Worm (Caenorhabditis elegans) whole organism, early embryonic: ENCODE data around the gene C33H5.1.

Experiments used
- B0310.2 ChIP-seq: sonication (generic microtip); optimal IDR thresholded peaks from 2 replicates; lab custom pipeline; 2016; ENCODE audit warnings: mild to moderate bottlenecking, missing genetic modification characterization, missing compliant biosample characterization
- F13C5.2 ChIP-seq: sonication (generic microtip); optimal IDR thresholded peaks from 2 replicates; lab custom pipeline; 2017; ENCODE audit warnings: mild to moderate bottlenecking, missing genetic modification characterization, inconsistent platforms, missing compliant biosample characterization
- ama-1 ChIP-seq: fragments of 150-350 bp; optimal IDR thresholded peaks from 2 replicates; lab custom pipeline; 2014
- ceh-13 ChIP-seq: fragments of 200-800 bp; sonication (Bioruptor generic); optimal IDR thresholded peaks from 2 replicates; lab custom pipeline; 2018; ENCODE audit warnings: mild to moderate bottlenecking, missing genetic modification characterization, missing compliant biosample characterization
- ets-7 ChIP-seq: sonication (generic microtip); optimal IDR thresholded peaks from 2 replicates; lab custom pipeline; 2016; ENCODE audit warnings: missing genotype, missing genetic modification characterization, missing compliant biosample characterization
- hmbx-1 ChIP-seq: sonication (generic microtip); optimal IDR thresholded peaks from 2 replicates; lab custom pipeline; 2016; ENCODE audit warnings: mild to moderate bottlenecking, missing genetic modification characterization, missing compliant biosample characterization
- hmg-4 ChIP-seq: fragments of 200-800 bp; sonication (Bioruptor generic); optimal IDR thresholded peaks from 2 replicates; lab custom pipeline; 2018; ENCODE audit warnings: mild to moderate bottlenecking, missing genetic modification characterization, missing compliant biosample characterization
- pes-1 ChIP-seq: fragments of 200-800 bp; sonication (Bioruptor generic); IDR thresholded peaks from 2 replicates; pipeline ENCODE4 v1.3.6; 2022; ENCODE audit warnings: missing genetic modification reagents, missing genetic modification characterization, missing compliant biosample characterization
- scrt-1 ChIP-seq: fragments of 200-800 bp; sonication (Bioruptor generic); IDR thresholded peaks from 2 replicates; pipeline ENCODE4 v1.3.6; 2022; ENCODE audit warnings: missing genetic modification characterization, missing compliant biosample characterization

DNA sequence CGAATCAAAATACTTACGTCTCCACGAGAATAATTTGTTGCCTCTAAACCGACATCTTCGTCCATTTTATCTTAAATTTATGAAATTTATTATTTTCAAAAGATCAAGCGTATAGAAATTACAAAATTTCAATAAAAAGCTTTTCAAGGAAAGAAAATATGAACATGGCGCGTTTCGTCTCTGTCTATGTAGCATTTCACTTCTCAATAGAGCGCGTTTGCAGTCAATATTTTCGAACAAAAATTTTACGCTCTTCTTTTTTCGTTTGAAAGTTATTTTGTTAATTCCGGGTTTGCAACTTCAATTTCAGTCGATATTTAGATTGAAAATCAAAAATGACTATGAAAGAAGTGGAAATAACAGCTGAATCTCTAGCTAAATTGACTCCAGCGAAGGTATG, 34.5 kb upstream of the C33H5.1 start, which contains the start of the genes hcf-1 and swd-2.2:
- TF ChIP-seq hmbx-1 (tag; lab: Kevin White, UChicago): no peak
- TF ChIP-seq scrt-1 (GFP tag; lab: Robert Waterston, UW): no peak
- no peak for TF ChIP-seq ama-1 (lab: Kevin White, UChicago)
- TF ChIP-seq ets-7 (tag; lab: Kevin White, UChicago): no peak
- no peak for TF ChIP-seq F13C5.2 (tag; lab: Kevin White, UChicago)
- TF ChIP-seq ceh-13 (GFP tag; lab: Kevin White, UChicago): no peak
- no peak for TF ChIP-seq hmg-4
- TF ChIP-seq B0310.2 (tag; lab: Kevin White, UChicago): no peak
- TF ChIP-seq pes-1: no peak
